Worm (Caenorhabditis elegans) whole organism, young adult: ENCODE measurements around the gene C31G12.1.

Experiments used
- F23B12.7 ChIP-seq: sonication (generic microtip); optimal IDR thresholded peaks from 2 replicates; lab custom pipeline; 2017; ENCODE audit warnings: missing genetic modification characterization, mild to moderate bottlenecking, missing compliant biosample characterization, antibody characterized with exemption, moderate library complexity; ENCODE audit not compliant: insufficient read depth
- F39B2.1 ChIP-seq: fragments of 200-800 bp; sonication (Bioruptor generic); IDR thresholded peaks from 2 replicates; pipeline ENCODE4 v1.3.6; 2022; ENCODE audit warnings: missing genetic modification reagents, missing genetic modification characterization, missing compliant biosample characterization
- ama-1 ChIP-seq, 3 experiments: fragments of 150-350 bp in 1 of 3; sonication (generic microtip) in 2 of 3; optimal IDR thresholded peaks; 2 replicates each; lab custom pipeline; 2014 to 2018; ENCODE audit warnings: missing biosample characterization in 2 of 3, missing genetic modification characterization in 2 of 3, missing genetic modification reagents in 2 of 3
- cebp-2 ChIP-seq: fragments of 200-800 bp; sonication (Bioruptor generic); IDR thresholded peaks from 2 replicates; pipeline ENCODE4 v1.3.6; 2022; ENCODE audit warnings: missing genetic modification characterization, missing compliant biosample characterization
- hmg-1.2 ChIP-seq: fragments of 200-800 bp; sonication (Bioruptor generic); IDR thresholded peaks from 2 replicates; pipeline ENCODE4 v1.3.6; 2022; ENCODE audit warnings: missing genetic modification reagents, missing genetic modification characterization, missing compliant biosample characterization
- let-607 ChIP-seq, 2 experiments: fragments of 200-800 bp in 1 of 2; sonication (Bioruptor generic) in 1 of 2; sonication (generic microtip) in 1 of 2; optimal IDR thresholded peaks; 2 replicates each; lab custom pipeline; 2016 to 2018; ENCODE audit warnings: mild to moderate bottlenecking in 2 of 2, missing compliant biosample characterization in 2 of 2, missing genetic modification characterization in 2 of 2, moderate library complexity in 2 of 2, missing genotype in 1 of 2
- snpc-1.1 ChIP-seq: sonication (generic microtip); optimal IDR thresholded peaks from 2 replicates; lab custom pipeline; 2017; ENCODE audit warnings: missing genetic modification characterization, mild to moderate bottlenecking, missing compliant biosample characterization, antibody characterized with exemption, moderate library complexity, missing genotype, missing genetic modification reagents; ENCODE audit not compliant: insufficient read depth
- snpc-4 ChIP-seq, 5 experiments: fragments of 150-350 bp in 1 of 5; sonication (generic microtip) in 4 of 5; optimal IDR thresholded peaks; 2 replicates each; lab custom pipeline; 2014 to 2018; ENCODE audit warnings: missing genetic modification characterization in 5 of 5, missing biosample characterization in 3 of 5, antibody characterized with exemption in 2 of 5, mild to moderate bottlenecking in 2 of 5, missing compliant biosample characterization in 2 of 5, missing genotype in 2 of 5, moderate library complexity in 2 of 5, missing genetic modification reagents in 1 of 5
- tlf-1 ChIP-seq: fragments of 200-800 bp; sonication (Bioruptor generic); optimal IDR thresholded peaks from 2 replicates; lab custom pipeline; 2018; ENCODE audit warnings: mild to moderate bottlenecking, missing genetic modification characterization, missing compliant biosample characterization
- unc-62 ChIP-seq: fragments of 150-350 bp; optimal IDR thresholded peaks from 2 replicates; lab custom pipeline; 2014; ENCODE audit warnings: missing biosample characterization, missing genetic modification reagents, missing genetic modification characterization

- TF ChIP-seq F23B12.7 (no peak), hmg-1.2 (GFP tag; lab: Robert Waterston, UW) (no peak), cebp-2 (GFP tag; lab: Robert Waterston, UW) (no peak), snpc-1.1 (tag; lab: Kevin White, UChicago) (no peak), ama-1 (optimal IDR thresholded peaks at IDR 0.05; lab: Kevin White, UChicago) (no peak), ama-1 (GFP tag; optimal IDR thresholded peaks at IDR 0.05; lab: Kevin White, UChicago) (no peak), unc-62 (GFP tag; lab: Kevin White, UChicago) (no peak), snpc-4 (GFP tag; optimal IDR thresholded peaks at IDR 0.05; lab: Kevin White, UChicago) (no peak), snpc-4 (tag; optimal IDR thresholded peaks at IDR 0.05; lab: Kevin White, UChicago) (no peak), F39B2.1 (GFP tag; lab: Robert Waterston, UW) (no peak), let-607 (tag; optimal IDR thresholded peaks at IDR 0.05; lab: Kevin White, UChicago) (no peak), tlf-1 (GFP tag; lab: Kevin White, UChicago) (no peak)
Observed at ce11 chrV:18167161-18167560, 12.6 kb upstream of the C31G12.1 start, which contains the start of gene C14A6.6.
